Worm (Caenorhabditis elegans) whole organism, L2 larva: ENCODE data around the gene Y41E3.13.
A peak's percentile ranks its signal among the peaks of the same experiment; 100 is the strongest.

Source experiments
- C34F6.9 ChIP-seq: fragments of 150-350 bp; optimal IDR thresholded peaks from 2 replicates; lab custom pipeline; 2014; ENCODE audit warnings: missing biosample characterization, missing genetic modification characterization
- F13H6.1 ChIP-seq: sonication (generic microtip); optimal IDR thresholded peaks from 2 replicates; lab custom pipeline; 2016; ENCODE audit warnings: missing genetic modification characterization, missing compliant biosample characterization
- R02D3.7 ChIP-seq: fragments of 150-350 bp; optimal IDR thresholded peaks from 2 replicates; lab custom pipeline; 2014; ENCODE audit warnings: missing biosample characterization, missing genetic modification characterization
- Y55F3AM.14 ChIP-seq: fragments of 200-800 bp; sonication (Bioruptor generic); optimal IDR thresholded peaks from 2 replicates; lab custom pipeline; 2018; ENCODE audit warnings: mild to moderate bottlenecking, missing genetic modification characterization, missing compliant biosample characterization
- ZK546.5 ChIP-seq: sonication (generic microtip); optimal IDR thresholded peaks from 2 replicates; lab custom pipeline; 2017; ENCODE audit warnings: missing biosample characterization, missing genetic modification characterization
- aly-2 ChIP-seq: fragments of 150-350 bp; optimal IDR thresholded peaks from 2 replicates; lab custom pipeline; 2014; ENCODE audit warnings: missing biosample characterization, missing genetic modification characterization
- ama-1 ChIP-seq: fragments of 150-350 bp; optimal IDR thresholded peaks from 2 replicates; lab custom pipeline; 2018; ENCODE audit warnings: inconsistent platforms
- blmp-1 ChIP-seq: sonication (generic microtip); optimal IDR thresholded peaks from 2 replicates; lab custom pipeline; 2017; ENCODE audit warnings: missing genetic modification characterization, mild to moderate bottlenecking, missing compliant biosample characterization, antibody characterized with exemption, moderate library complexity; ENCODE audit not compliant: insufficient read depth
- ceh-16 ChIP-seq: fragments of 150-350 bp; optimal IDR thresholded peaks from 2 replicates; lab custom pipeline; 2014; ENCODE audit warnings: missing biosample characterization, missing genetic modification characterization
- ceh-82 ChIP-seq: fragments of 150-350 bp; optimal IDR thresholded peaks from 2 replicates; lab custom pipeline; 2014; ENCODE audit warnings: missing biosample characterization, missing genetic modification characterization
- crh-2 ChIP-seq: sonication (generic microtip); optimal IDR thresholded peaks from 2 replicates; lab custom pipeline; 2017; ENCODE audit warnings: missing biosample characterization, missing genetic modification characterization
- egl-27 ChIP-seq: sonication (generic microtip); optimal IDR thresholded peaks from 3 replicates; lab custom pipeline; 2017; ENCODE audit warnings: missing biosample characterization, missing genetic modification reagents, missing genetic modification characterization
- elt-1 ChIP-seq: fragments of 150-350 bp; optimal IDR thresholded peaks from 2 replicates; lab custom pipeline; 2014; ENCODE audit warnings: missing biosample characterization, missing genetic modification characterization
- elt-3 ChIP-seq: sonication (generic microtip); optimal IDR thresholded peaks from 2 replicates; lab custom pipeline; 2017; ENCODE audit warnings: missing biosample characterization, missing genetic modification characterization
- fos-1 ChIP-seq: fragments of 150-350 bp; optimal IDR thresholded peaks from 2 replicates; lab custom pipeline; 2014; ENCODE audit warnings: missing biosample characterization, missing genetic modification characterization
- gmeb-1 ChIP-seq: fragments of 150-350 bp; optimal IDR thresholded peaks from 2 replicates; lab custom pipeline; 2014; ENCODE audit warnings: missing biosample characterization, missing genetic modification characterization
- lin-11 ChIP-seq: fragments of 150-350 bp; sonication (generic microtip); optimal IDR thresholded peaks from 2 replicates; lab custom pipeline; 2014; ENCODE audit warnings: missing biosample characterization, missing genetic modification characterization, inconsistent platforms, mixed read lengths
- lin-13 ChIP-seq: fragments of 150-350 bp; optimal IDR thresholded peaks from 2 replicates; lab custom pipeline; 2014; ENCODE audit warnings: missing biosample characterization, missing genetic modification reagents, missing genetic modification characterization
- lsy-2 ChIP-seq, 2 experiments: fragments of 150-350 bp in 1 of 2; sonication (generic microtip) in 1 of 2; optimal IDR thresholded peaks; 2 replicates each; lab custom pipeline; 2014 to 2017; ENCODE audit warnings: missing biosample characterization in 2 of 2, missing genetic modification characterization in 2 of 2
- mab-5 ChIP-seq: fragments of 150-350 bp; optimal IDR thresholded peaks from 2 replicates; lab custom pipeline; 2014; ENCODE audit warnings: missing biosample characterization, missing genetic modification characterization
- mbf-1 ChIP-seq: sonication (generic microtip); optimal IDR thresholded peaks from 2 replicates; lab custom pipeline; 2017; ENCODE audit warnings: missing biosample characterization, missing genetic modification characterization
- nhr-10 ChIP-seq: sonication (generic microtip); optimal IDR thresholded peaks from 2 replicates; lab custom pipeline; 2017; ENCODE audit warnings: missing biosample characterization, missing genetic modification characterization
- nhr-11 ChIP-seq: fragments of 150-350 bp; optimal IDR thresholded peaks from 2 replicates; lab custom pipeline; 2014; ENCODE audit warnings: missing biosample characterization, missing genetic modification characterization
- nhr-12 ChIP-seq: fragments of 150-350 bp; optimal IDR thresholded peaks from 2 replicates; lab custom pipeline; 2014; ENCODE audit warnings: missing biosample characterization, missing genetic modification characterization
- nhr-129 ChIP-seq: fragments of 150-350 bp; optimal IDR thresholded peaks from 2 replicates; lab custom pipeline; 2014; ENCODE audit warnings: missing biosample characterization, missing genetic modification characterization
- nhr-21 ChIP-seq: fragments of 150-350 bp; optimal IDR thresholded peaks from 2 replicates; lab custom pipeline; 2014; ENCODE audit warnings: missing biosample characterization, missing genetic modification characterization
- nhr-23 ChIP-seq: fragments of 150-350 bp; optimal IDR thresholded peaks from 2 replicates; lab custom pipeline; 2014; ENCODE audit warnings: missing biosample characterization, missing genetic modification reagents, missing genetic modification characterization
- nhr-237 ChIP-seq: fragments of 150-350 bp; optimal IDR thresholded peaks from 2 replicates; lab custom pipeline; 2014; ENCODE audit warnings: missing biosample characterization, missing genetic modification characterization
- nhr-25 ChIP-seq: fragments of 150-350 bp; sonication (generic microtip); optimal IDR thresholded peaks from 3 replicates; lab custom pipeline; 2014; ENCODE audit warnings: missing biosample characterization, missing genetic modification characterization
- nhr-6 ChIP-seq: fragments of 150-350 bp; optimal IDR thresholded peaks from 2 replicates; lab custom pipeline; 2014; ENCODE audit warnings: missing biosample characterization, missing genetic modification characterization
- nhr-77 ChIP-seq: fragments of 150-350 bp; optimal IDR thresholded peaks from 2 replicates; lab custom pipeline; 2014; ENCODE audit warnings: missing biosample characterization, missing genetic modification characterization
- peb-1 ChIP-seq: fragments of 150-350 bp; optimal IDR thresholded peaks from 2 replicates; lab custom pipeline; 2014; ENCODE audit warnings: missing biosample characterization, missing genetic modification characterization
- sem-4 ChIP-seq: fragments of 150-350 bp; optimal IDR thresholded peaks from 2 replicates; lab custom pipeline; 2014; ENCODE audit warnings: missing biosample characterization, missing genetic modification reagents, missing genetic modification characterization
- sma-3 ChIP-seq: sonication (generic microtip); optimal IDR thresholded peaks from 2 replicates; lab custom pipeline; 2016; ENCODE audit warnings: missing genetic modification reagents, missing genetic modification characterization, missing compliant biosample characterization
- unc-39 ChIP-seq: fragments of 150-350 bp; optimal IDR thresholded peaks from 2 replicates; lab custom pipeline; 2014; ENCODE audit warnings: missing biosample characterization, missing genetic modification characterization
- unc-55 ChIP-seq: fragments of 150-350 bp; sonication (generic microtip); optimal IDR thresholded peaks from 3 replicates; lab custom pipeline; 2014; ENCODE audit warnings: missing biosample characterization, missing genetic modification reagents, missing genetic modification characterization
- unc-62 ChIP-seq: fragments of 150-350 bp; optimal IDR thresholded peaks from 2 replicates; lab custom pipeline; 2014; ENCODE audit warnings: missing biosample characterization, missing genetic modification reagents, missing genetic modification characterization
- zag-1 ChIP-seq: fragments of 150-350 bp; optimal IDR thresholded peaks from 2 replicates; lab custom pipeline; 2014; ENCODE audit warnings: missing biosample characterization, missing genetic modification characterization
- ztf-1 ChIP-seq: fragments of 200-800 bp; sonication (Bioruptor generic); conservative IDR thresholded peaks from 2 replicates; pipeline ENCODE4 v1.3.6; 2022; ENCODE audit warnings: missing genetic modification characterization, missing compliant biosample characterization
- ztf-11 ChIP-seq: sonication (generic microtip); optimal IDR thresholded peaks from 2 replicates; lab custom pipeline; 2017; ENCODE audit warnings: missing biosample characterization, missing genetic modification characterization
- ztf-4 ChIP-seq: fragments of 150-350 bp; optimal IDR thresholded peaks from 2 replicates; lab custom pipeline; 2014; ENCODE audit warnings: missing biosample characterization, missing genetic modification characterization

Y41E3.13 gene

ce11 chrIV:15025384-15025783 is 32.7 kb upstream of the Y41E3.13 start, which contains the start of gene fcd-2:
fcd-2 (plus strand) TSS chrIV:15025710.
- TF ChIP-seq fos-1 (tag; lab: Kevin White, UChicago) (peak; percentile 24), lsy-2 (tag; optimal IDR thresholded peaks at IDR 0.05; lab: Kevin White, UChicago) (peak in 1 of 2 experiments; percentile 67), Y55F3AM.14 (no peak), unc-62 (GFP tag; lab: Kevin White, UChicago) (no peak), C34F6.9 (peak; percentile 66), elt-3 (no peak), lin-13 (GFP tag; lab: Kevin White, UChicago) (peak; percentile 63), sma-3 (GFP tag; lab: Kevin White, UChicago) (peak; percentile 21), nhr-21 (no peak), egl-27 (no peak), ztf-4 (tag; lab: Kevin White, UChicago) (peak; percentile 3), unc-55 (GFP tag; lab: Kevin White, UChicago) (peak; percentile 76), nhr-77 (tag; lab: Kevin White, UChicago) (no peak), crh-2 (tag; lab: Kevin White, UChicago) (peak; percentile 48), nhr-129 (tag; lab: Kevin White, UChicago) (peak; percentile 73), nhr-23 (no peak), nhr-25 (tag; lab: Kevin White, UChicago) (peak; percentile 22), gmeb-1 (tag; lab: Kevin White, UChicago) (peak; percentile 86), nhr-11 (tag; lab: Kevin White, UChicago) (no peak)

DNA sequence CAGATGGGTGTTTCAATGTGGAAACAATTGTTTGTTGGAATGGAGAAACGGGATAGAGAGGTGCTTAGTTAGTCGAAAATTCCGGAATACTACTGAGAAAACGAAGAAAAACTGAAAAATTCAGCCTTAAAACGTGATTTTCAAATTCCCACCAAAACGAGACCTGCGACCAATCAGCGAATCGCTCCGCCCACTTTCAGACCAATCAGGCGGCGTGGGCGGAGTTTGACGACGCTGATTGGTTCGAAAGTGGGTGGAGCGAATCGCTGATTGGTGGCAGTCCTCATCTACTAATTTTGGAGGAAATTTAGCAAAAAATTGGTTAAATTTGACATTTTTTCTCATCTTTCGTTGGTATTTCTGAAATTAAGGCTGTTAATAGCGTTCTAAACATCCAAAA is 30.8 kb upstream of the Y41E3.13 start:
- no peak for TF ChIP-seq R02D3.7
- no peak for TF ChIP-seq lin-11 (tag; lab: Kevin White, UChicago)
- TF ChIP-seq ztf-4 (tag; lab: Kevin White, UChicago): no peak
- TF ChIP-seq lsy-2 (tag; optimal IDR thresholded peaks at IDR 0.05; lab: Kevin White, UChicago): no peak
- no peak for TF ChIP-seq ZK546.5 (tag; lab: Kevin White, UChicago)
- no peak for TF ChIP-seq ceh-16 (tag; lab: Kevin White, UChicago)
- TF ChIP-seq nhr-237 (tag; lab: Kevin White, UChicago): no peak

DNA sequence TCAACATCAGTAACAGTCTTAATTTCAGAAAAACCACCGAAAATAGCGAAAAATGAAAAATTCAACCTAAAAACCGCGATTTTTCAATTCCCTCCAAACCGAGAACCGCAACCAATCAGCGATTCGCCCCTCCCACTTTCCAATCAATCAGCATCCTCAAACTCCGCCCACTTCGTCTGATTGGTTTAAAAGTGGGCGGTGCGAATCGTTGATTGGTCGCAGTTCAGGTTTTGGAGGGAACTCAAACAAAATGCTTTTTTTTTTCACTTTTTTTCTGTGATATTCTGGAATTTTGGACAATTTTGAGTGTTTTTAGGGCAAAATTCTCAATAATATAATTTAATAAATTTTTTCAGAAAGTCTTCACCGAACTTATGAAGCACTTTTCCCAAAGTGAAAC is 30.2 kb upstream of the Y41E3.13 start:
- no peak for TF ChIP-seq sem-4
- no peak for TF ChIP-seq aly-2
- no peak for TF ChIP-seq nhr-11 (tag; lab: Kevin White, UChicago)
- TF ChIP-seq ceh-82 (tag; lab: Kevin White, UChicago): no peak
- TF ChIP-seq egl-27: no peak
- no peak for TF ChIP-seq unc-55 (GFP tag; lab: Kevin White, UChicago)
- no peak for TF ChIP-seq elt-1 (tag; lab: Kevin White, UChicago)
- TF ChIP-seq F13H6.1 (tag; lab: Kevin White, UChicago): no peak
- no peak for TF ChIP-seq mbf-1 (tag; lab: Kevin White, UChicago)
- no peak for TF ChIP-seq nhr-12 (tag; lab: Kevin White, UChicago)
- no peak for TF ChIP-seq R02D3.7
- TF ChIP-seq nhr-25 (tag; lab: Kevin White, UChicago): no peak
- TF ChIP-seq nhr-23: no peak
- no peak for TF ChIP-seq nhr-21
- no peak for TF ChIP-seq crh-2 (tag; lab: Kevin White, UChicago)
- no peak for TF ChIP-seq nhr-10 (tag; lab: Kevin White, UChicago)
- TF ChIP-seq mab-5 (tag; lab: Kevin White, UChicago): no peak
- TF ChIP-seq Y55F3AM.14: no peak
- no peak for TF ChIP-seq nhr-129 (tag; lab: Kevin White, UChicago)
- no peak for TF ChIP-seq ztf-1 (GFP tag; lab: Robert Waterston, UW)

DNA sequence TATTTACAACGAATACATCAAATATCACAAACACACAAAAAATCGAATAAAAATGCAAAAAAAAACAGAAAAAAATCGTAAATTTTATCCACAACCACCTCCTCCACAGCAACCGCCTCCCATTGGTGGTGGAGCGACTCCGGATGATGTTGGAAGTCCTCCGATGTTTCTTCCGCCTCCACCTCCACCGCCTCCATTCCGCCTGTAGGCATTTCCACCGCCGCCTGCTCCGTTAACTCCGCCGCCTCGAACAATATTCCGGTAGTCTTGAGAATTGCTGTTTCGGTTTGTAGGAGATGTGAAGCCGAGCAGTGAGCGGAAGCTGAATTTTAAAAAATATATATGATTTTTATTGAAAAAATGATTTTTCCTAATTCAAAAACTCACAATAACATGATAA is 29.7 kb upstream of the Y41E3.13 start:
- TF ChIP-seq peb-1 (tag; lab: Kevin White, UChicago) (no peak), unc-39 (tag; lab: Kevin White, UChicago) (no peak), mbf-1 (tag; lab: Kevin White, UChicago) (no peak), elt-3 (no peak), ztf-4 (tag; lab: Kevin White, UChicago) (no peak), F13H6.1 (tag; lab: Kevin White, UChicago) (no peak), lin-11 (tag; lab: Kevin White, UChicago) (no peak), C34F6.9 (no peak)
- TF ChIP-seq, all 48 proteins: peak for 0

ce11 chrIV:15028891-15029290 is 29.2 kb upstream of the Y41E3.13 start, which contains the start of gene Y41E3.8:
Y41E3.8 (minus strand) TSS chrIV:15028978.
- TF ChIP-seq nhr-77 (tag; lab: Kevin White, UChicago) (no peak), elt-1 (tag; lab: Kevin White, UChicago) (no peak), nhr-6 (tag; lab: Kevin White, UChicago) (no peak), nhr-11 (tag; lab: Kevin White, UChicago) (no peak), nhr-21 (peak; percentile 10), F13H6.1 (tag; lab: Kevin White, UChicago) (no peak), ztf-11 (tag; lab: Kevin White, UChicago) (no peak), blmp-1 (tag; lab: Kevin White, UChicago) (no peak), lin-13 (GFP tag; lab: Kevin White, UChicago) (no peak), nhr-10 (tag; lab: Kevin White, UChicago) (no peak), elt-3 (no peak), unc-62 (GFP tag; lab: Kevin White, UChicago) (no peak), ztf-1 (GFP tag; lab: Robert Waterston, UW) (no peak), R02D3.7 (no peak), sma-3 (GFP tag; lab: Kevin White, UChicago) (no peak), ceh-16 (tag; lab: Kevin White, UChicago) (no peak), nhr-25 (tag; lab: Kevin White, UChicago) (peak; percentile 6), nhr-237 (tag; lab: Kevin White, UChicago) (no peak), egl-27 (no peak), peb-1 (tag; lab: Kevin White, UChicago) (no peak), crh-2 (tag; lab: Kevin White, UChicago) (no peak), ama-1 (lab: Kevin White, UChicago) (no peak), zag-1 (tag; lab: Kevin White, UChicago) (no peak), mab-5 (tag; lab: Kevin White, UChicago) (no peak), nhr-129 (tag; lab: Kevin White, UChicago) (peak; percentile 62), lsy-2 (tag; optimal IDR thresholded peaks at IDR 0.05; lab: Kevin White, UChicago) (peak in 1 of 2 experiments; percentile 54), fos-1 (tag; lab: Kevin White, UChicago) (no peak), sem-4 (no peak)
